Fruit fly (Drosophila melanogaster): ENCODE data around the gene CG33189.

CG33189 gene

DNA sequence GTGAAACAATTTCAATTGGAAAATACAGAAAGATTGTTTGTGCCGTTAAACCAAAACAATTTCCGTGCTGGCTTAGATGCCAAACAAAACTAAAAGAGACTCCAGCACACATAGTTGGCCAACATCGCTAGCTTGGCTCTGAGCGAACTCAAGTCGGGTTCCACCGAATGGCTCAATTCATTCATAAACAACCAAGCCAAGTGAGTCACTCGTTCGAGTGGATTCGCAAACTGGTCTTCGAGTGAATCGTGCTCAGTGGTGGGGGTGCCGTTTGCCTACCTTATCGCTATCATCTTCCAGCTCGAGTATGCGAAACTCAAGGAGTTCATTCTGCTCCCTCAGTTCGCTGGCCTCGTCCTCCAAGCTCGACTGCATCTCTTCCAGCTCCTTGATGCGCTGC lies 4.9 kb upstream of the CG33189 start:
- no peak for TF ChIP-seq pad (GFP tag; optimal IDR thresholded peaks at IDR 0.05)
- TF ChIP-seq cic (GFP tag; optimal IDR thresholded peaks at IDR 0.05): no peak
- TF ChIP-seq CG1620 (GFP tag; optimal IDR thresholded peaks at IDR 0.05): no peak
- no peak for TF ChIP-seq kay (GFP tag; ENCODE audit: borderline replicate concordance)
- TF ChIP-seq CG14711 (tag; optimal IDR thresholded peaks at IDR 0.05): no peak
- TF ChIP-seq Clk (GFP tag; optimal IDR thresholded peaks at IDR 0.05): no peak

dm6 chr3R:8784788-8785187 lies 4.2 kb upstream of the CG33189 start:
- TF ChIP-seq kay (GFP tag; ENCODE audit: borderline replicate concordance): no peak
- no peak for TF ChIP-seq CG7045 (GFP tag; optimal IDR thresholded peaks at IDR 0.05)
- no peak for TF ChIP-seq Mnt (GFP tag; optimal IDR thresholded peaks at IDR 0.05)
- TF ChIP-seq CG11617 (GFP tag; optimal IDR thresholded peaks at IDR 0.05): no peak
- no peak for TF ChIP-seq Clk (GFP tag; optimal IDR thresholded peaks at IDR 0.05)
- no peak for TF ChIP-seq CG1620 (GFP tag; optimal IDR thresholded peaks at IDR 0.05)
- no peak for TF ChIP-seq CG5204 (GFP tag; optimal IDR thresholded peaks at IDR 0.05)
- TF ChIP-seq cnc (optimal IDR thresholded peaks at IDR 0.05): no peak
- TF ChIP-seq CG12768 (GFP tag; optimal IDR thresholded peaks at IDR 0.05): no peak
- no peak for TF ChIP-seq cic (GFP tag; optimal IDR thresholded peaks at IDR 0.05)

DNA sequence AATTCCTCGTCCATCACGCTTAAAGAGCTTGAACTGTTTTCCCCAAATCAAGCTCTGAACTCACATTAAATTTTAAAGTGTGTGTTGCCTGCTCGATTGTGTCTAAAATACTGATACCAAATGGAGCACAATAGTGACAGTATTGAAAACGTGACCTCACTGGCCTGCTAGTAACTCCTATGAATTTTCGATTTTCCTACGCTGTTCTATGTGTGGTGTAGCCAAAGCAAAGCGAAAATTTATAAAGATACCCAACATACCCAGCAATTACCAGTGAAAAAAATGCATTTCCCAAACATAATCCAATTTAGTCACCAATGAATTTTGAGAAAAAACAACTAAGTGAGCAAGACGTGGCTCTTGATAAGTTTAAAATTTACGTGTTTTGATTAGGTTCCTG lies 766 bp downstream of the CG33189 start, which contains the start of gene CG33191:
Gene CG33191, minus strand, starts transcription at position 101 of the 400 bp plus-strand sequence.
- TF ChIP-seq toe (GFP tag; optimal IDR thresholded peaks at IDR 0.05): no peak
- TF ChIP-seq cic (GFP tag; optimal IDR thresholded peaks at IDR 0.05): no peak
- TF ChIP-seq CG7045 (GFP tag; optimal IDR thresholded peaks at IDR 0.05): no peak
- TF ChIP-seq CG5204 (GFP tag; optimal IDR thresholded peaks at IDR 0.05): no peak
- no peak for TF ChIP-seq Mnt (GFP tag; optimal IDR thresholded peaks at IDR 0.05)
- TF ChIP-seq CG11617 (GFP tag; optimal IDR thresholded peaks at IDR 0.05): no peak
- TF ChIP-seq CG12768 (GFP tag; optimal IDR thresholded peaks at IDR 0.05): no peak
- TF ChIP-seq tj (GFP tag; optimal IDR thresholded peaks at IDR 0.05): no peak
- TF ChIP-seq bab1 (GFP tag; optimal IDR thresholded peaks at IDR 0.05): no peak
- no peak for TF ChIP-seq CG33017 (tag; optimal IDR thresholded peaks at IDR 0.05)
- TF ChIP-seq CG1620 (GFP tag; optimal IDR thresholded peaks at IDR 0.05): no peak

DNA sequence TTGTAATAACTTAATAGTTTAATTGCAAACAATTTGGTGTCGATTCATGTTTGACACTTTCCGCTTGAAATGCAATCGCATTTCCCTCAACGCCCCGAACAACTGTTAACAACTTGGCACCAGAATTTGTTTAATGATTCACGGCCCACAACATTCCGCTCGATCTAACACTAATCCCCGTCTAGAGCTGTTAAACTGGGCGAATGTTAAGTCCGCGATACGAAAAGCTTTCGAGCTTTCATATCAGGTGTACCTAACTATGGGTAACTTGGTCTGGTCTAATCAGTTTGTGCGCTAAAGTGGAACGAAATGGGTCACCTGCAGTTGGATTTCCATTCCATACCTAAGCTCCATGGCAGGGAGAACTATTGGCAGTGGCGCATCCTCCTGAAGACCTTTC lies 7.5 kb downstream of the CG33189 start, which contains the start of gene CG34301:
Gene CG34301, plus strand, starts transcription at position 301 of the 400 bp plus-strand sequence.
- TF ChIP-seq ovo (GFP tag; optimal IDR thresholded peaks at IDR 0.05) (no peak), bab1 (GFP tag; optimal IDR thresholded peaks at IDR 0.05) (no peak), kay (GFP tag; ENCODE audit: borderline replicate concordance) (peak; percentile 86), pad (GFP tag; optimal IDR thresholded peaks at IDR 0.05) (no peak), CG1620 (GFP tag; optimal IDR thresholded peaks at IDR 0.05) (no peak)

- TF ChIP-seq CG12768 (GFP tag; optimal IDR thresholded peaks at IDR 0.05) (no peak), tj (GFP tag; optimal IDR thresholded peaks at IDR 0.05) (no peak), Mnt (GFP tag; optimal IDR thresholded peaks at IDR 0.05) (no peak), CG33017 (tag; optimal IDR thresholded peaks at IDR 0.05) (no peak), Crg-1 (GFP tag; optimal IDR thresholded peaks at IDR 0.05) (no peak), CG1620 (GFP tag; optimal IDR thresholded peaks at IDR 0.05) (no peak), toe (GFP tag; optimal IDR thresholded peaks at IDR 0.05) (no peak), CG11617 (GFP tag; optimal IDR thresholded peaks at IDR 0.05) (no peak), CG14711 (tag; optimal IDR thresholded peaks at IDR 0.05) (no peak), ovo (GFP tag; optimal IDR thresholded peaks at IDR 0.05) (no peak), cnc (optimal IDR thresholded peaks at IDR 0.05) (no peak), CG5204 (GFP tag; optimal IDR thresholded peaks at IDR 0.05) (no peak), Clk (GFP tag; optimal IDR thresholded peaks at IDR 0.05) (no peak), cic (GFP tag; optimal IDR thresholded peaks at IDR 0.05) (no peak), CG7045 (GFP tag; optimal IDR thresholded peaks at IDR 0.05) (no peak), pad (GFP tag; optimal IDR thresholded peaks at IDR 0.05) (no peak)
These were observed 8.0 kb downstream of the CG33189 start, which contains the start of gene CG13318 for dm6 chr3R:8772591-8772990. Gene CG13318 (minus strand): TSS chr3R:8772691.

DNA sequence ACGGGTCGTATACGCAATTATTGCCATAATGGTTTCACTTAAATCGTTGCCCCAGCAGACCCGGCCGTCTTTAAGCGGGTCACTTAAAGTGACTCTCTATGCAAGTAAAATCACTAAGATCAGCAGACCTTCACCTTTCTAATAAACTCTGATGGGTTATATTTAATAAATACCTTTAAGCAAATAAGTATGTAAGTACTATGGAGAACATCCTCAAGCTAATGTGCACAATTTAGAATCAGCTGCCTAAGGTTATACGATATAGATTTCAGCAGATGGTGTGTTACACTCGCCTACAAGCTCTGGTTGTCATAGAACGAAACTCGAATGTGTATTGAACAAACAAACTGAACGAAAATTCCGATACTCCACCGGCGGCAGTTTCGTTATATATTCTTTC lies 11.5 kb downstream of the CG33189 start, which contains the start of gene CG8236:
Gene CG8236, plus strand, starts transcription at position 301 of the 400 bp plus-strand sequence.
- TF ChIP-seq Clk (GFP tag; optimal IDR thresholded peaks at IDR 0.05): no peak
- no peak for TF ChIP-seq CG5204 (GFP tag; optimal IDR thresholded peaks at IDR 0.05)
- no peak for TF ChIP-seq Crg-1 (GFP tag; optimal IDR thresholded peaks at IDR 0.05)
- no peak for TF ChIP-seq bab1 (GFP tag; optimal IDR thresholded peaks at IDR 0.05)
- no peak for TF ChIP-seq CG1620 (GFP tag; optimal IDR thresholded peaks at IDR 0.05)
- no peak for TF ChIP-seq Hr96 (GFP tag; optimal IDR thresholded peaks at IDR 0.05)
- TF ChIP-seq CG11617 (GFP tag; optimal IDR thresholded peaks at IDR 0.05): no peak
- TF ChIP-seq cic (GFP tag; optimal IDR thresholded peaks at IDR 0.05): no peak
- no peak for TF ChIP-seq CG7101 (tag; optimal IDR thresholded peaks at IDR 0.05)
- TF ChIP-seq pad (GFP tag; optimal IDR thresholded peaks at IDR 0.05): no peak
- TF ChIP-seq CG12768 (GFP tag; optimal IDR thresholded peaks at IDR 0.05): no peak
- TF ChIP-seq CG14711 (tag; optimal IDR thresholded peaks at IDR 0.05): no peak
- TF ChIP-seq tj (GFP tag; optimal IDR thresholded peaks at IDR 0.05): no peak
- no peak for TF ChIP-seq ovo (GFP tag; optimal IDR thresholded peaks at IDR 0.05)
- TF ChIP-seq CG7045 (GFP tag; optimal IDR thresholded peaks at IDR 0.05): no peak
- no peak for TF ChIP-seq CG33017 (tag; optimal IDR thresholded peaks at IDR 0.05)
- TF ChIP-seq cnc (optimal IDR thresholded peaks at IDR 0.05): no peak

DNA sequence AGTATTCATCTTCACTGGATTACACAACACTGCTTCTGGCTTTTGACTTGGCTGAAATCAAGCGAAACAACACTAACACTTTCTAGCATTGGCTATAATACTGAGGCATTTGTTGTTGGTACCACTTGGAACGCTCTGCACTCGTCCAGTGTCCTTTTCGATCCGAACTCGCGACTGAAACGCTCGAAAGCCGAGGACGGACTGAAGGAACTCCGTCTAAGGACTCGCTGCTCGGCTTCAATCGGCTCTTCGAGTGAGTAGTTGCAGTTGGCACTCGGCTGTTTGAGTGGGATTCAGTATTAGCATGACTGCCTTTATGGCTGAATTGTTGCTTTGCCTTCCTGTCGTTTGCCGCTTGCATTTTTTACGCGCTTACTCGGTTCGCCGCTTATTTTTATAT lies 12.6 kb downstream of the CG33189 start, which contains the start of the genes CG34135 and CG11768:
Gene CG34135, minus strand, starts transcription at position 194 of the 400 bp plus-strand sequence.
Gene CG11768, minus strand, starts transcription at position 203 of the 400 bp plus-strand sequence.
- TF ChIP-seq tj (GFP tag; optimal IDR thresholded peaks at IDR 0.05) (no peak), CG7045 (GFP tag; optimal IDR thresholded peaks at IDR 0.05) (no peak), pad (GFP tag; optimal IDR thresholded peaks at IDR 0.05) (no peak), Hr96 (GFP tag; optimal IDR thresholded peaks at IDR 0.05) (no peak), CG5204 (GFP tag; optimal IDR thresholded peaks at IDR 0.05) (no peak), CG11617 (GFP tag; optimal IDR thresholded peaks at IDR 0.05) (no peak), bab1 (GFP tag; optimal IDR thresholded peaks at IDR 0.05) (no peak), CG7101 (tag; optimal IDR thresholded peaks at IDR 0.05) (no peak)
